Worm (Caenorhabditis elegans) whole organism, young adult: ENCODE results near the gene ify-1.
"Not testable (repeated sequence)": the region's sequence is repeated elsewhere in the genome, so short reads cannot be mapped to it uniquely, and the experiment has no call there.

Experiments used
- F49E8.2 ChIP-seq: sonication (generic microtip); optimal IDR thresholded peaks from 3 replicates; lab custom pipeline; 2017; ENCODE audit warnings: missing genetic modification characterization, mild to moderate bottlenecking, missing compliant biosample characterization, antibody characterized with exemption, moderate library complexity; ENCODE audit not compliant: insufficient read depth
- attf-3 ChIP-seq: fragments of 200-800 bp; sonication (Bioruptor generic); conservative IDR thresholded peaks from 2 replicates; pipeline ENCODE4 v1.3.6; 2022; ENCODE audit warnings: missing genetic modification reagents, missing genetic modification characterization, missing compliant biosample characterization
- mxl-1 ChIP-seq: sonication (generic microtip); optimal IDR thresholded peaks from 2 replicates; lab custom pipeline; 2016; ENCODE audit warnings: missing genetic modification characterization, missing compliant biosample characterization

DNA sequence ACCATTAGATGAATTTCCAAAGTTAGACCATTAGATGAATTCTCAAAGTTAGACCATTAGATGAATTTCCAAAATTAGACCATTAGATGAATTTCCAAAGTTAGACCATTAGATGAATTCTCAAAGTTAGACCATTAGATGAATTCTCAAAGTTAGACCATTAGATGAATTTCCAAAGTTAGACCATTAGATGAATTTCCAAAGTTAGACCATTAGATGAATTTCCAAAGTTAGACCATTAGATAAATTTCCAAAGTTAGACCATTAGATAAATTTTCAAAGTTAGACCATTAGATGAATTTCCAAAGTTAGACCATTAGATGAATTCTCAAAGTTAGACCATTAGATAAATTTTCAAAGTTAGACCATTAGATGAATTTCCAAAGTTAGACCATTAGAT, 42.5 kb upstream of the ify-1 start:
- not testable (repeated sequence) for TF ChIP-seq mxl-1; attf-3; F49E8.2 (tag; lab: Kevin White, UChicago)
